Fruit fly (Drosophila melanogaster) whole organism, wandering third instar larva: Measurements from ENCODE around the gene Inx3.

Experiments used
- Abd-B ChIP-seq: fragments of >200 bp; optimal IDR thresholded peaks from 2 replicates; lab custom pipeline; 2017; ENCODE audit warnings: missing biosample characterization, missing genetic modification characterization
- CG32264 ChIP-seq: fragments of 200-800 bp; sonication (Bioruptor generic); optimal IDR thresholded peaks from 2 replicates; lab custom pipeline; 2016; ENCODE audit warnings: missing biosample characterization, missing genetic modification characterization
- CG9705 ChIP-seq: fragments of 200-800 bp; sonication (Bioruptor generic); optimal IDR thresholded peaks from 2 replicates; lab custom pipeline; 2018; ENCODE audit warnings: missing biosample characterization, mild to moderate bottlenecking, missing genetic modification characterization
- CrebA ChIP-seq: fragments of 200-800 bp; sonication (Bioruptor generic); optimal IDR thresholded peaks from 2 replicates; lab custom pipeline; 2016; ENCODE audit warnings: missing biosample characterization, mild to moderate bottlenecking, missing genetic modification characterization, borderline replicate concordance
- Dfd ChIP-seq: fragments of >200 bp; optimal IDR thresholded peaks from 2 replicates; lab custom pipeline; 2017; ENCODE audit warnings: missing biosample characterization, missing genetic modification characterization
- Dif ChIP-seq: fragments of 200-275, 200-300 bp; sonication (Bioruptor generic); optimal IDR thresholded peaks from 2 replicates; lab custom pipeline; 2018; ENCODE audit warnings: missing biosample characterization, missing genetic modification characterization; ENCODE audit not compliant: partially characterized antibody
- GATAd ChIP-seq: sonication (Bioruptor generic); optimal IDR thresholded peaks from 2 replicates; lab custom pipeline; 2016; ENCODE audit warnings: missing biosample characterization, missing genetic modification characterization
- HLH106 ChIP-seq: fragments of 200-800 bp; optimal IDR thresholded peaks from 3 replicates; lab custom pipeline; 2019; ENCODE audit warnings: missing biosample characterization, mild to moderate bottlenecking, missing genetic modification characterization, moderate library complexity
- Hnf4 ChIP-seq: fragments of 200-800 bp; sonication (Bioruptor generic); optimal IDR thresholded peaks from 2 replicates; lab custom pipeline; 2016; ENCODE audit warnings: missing biosample characterization, mild to moderate bottlenecking, missing genetic modification characterization
- Hr78 ChIP-seq: fragments of >200 bp; optimal IDR thresholded peaks from 2 replicates; lab custom pipeline; 2017; ENCODE audit warnings: missing biosample characterization, missing genetic modification characterization
- Hr83 ChIP-seq: fragments of 200-300 bp; sonication (Bioruptor generic); optimal IDR thresholded peaks from 2 replicates; lab custom pipeline; 2016; ENCODE audit warnings: missing biosample characterization, mild to moderate bottlenecking, missing genetic modification characterization, moderate library complexity; ENCODE audit not compliant: poor library complexity, severe bottlenecking
- Jra ChIP-seq: sonication (Bioruptor generic); optimal IDR thresholded peaks from 2 replicates; lab custom pipeline; 2016; ENCODE audit warnings: missing biosample characterization, missing genetic modification characterization
- Mio ChIP-seq: sonication (Bioruptor generic); optimal IDR thresholded peaks from 2 replicates; lab custom pipeline; 2016; ENCODE audit warnings: missing biosample characterization, missing genetic modification characterization
- OdsH ChIP-seq: fragments of 200-800 bp; sonication (Bioruptor generic); optimal IDR thresholded peaks from 2 replicates; lab custom pipeline; 2016; ENCODE audit warnings: missing biosample characterization, mild to moderate bottlenecking, missing genetic modification characterization
- Rel ChIP-seq, 2 experiments: fragments of 200-800 bp; sonication (Bioruptor generic) in 1 of 2; optimal IDR thresholded peaks; 2 replicates in 1 of 2; 3 replicates in 1 of 2; lab custom pipeline; 2016 to 2019; ENCODE audit warnings: mild to moderate bottlenecking in 2 of 2, missing biosample characterization in 2 of 2, missing genetic modification characterization in 2 of 2, moderate library complexity in 1 of 2
- Sp1 ChIP-seq: fragments of 200-800 bp; sonication (Bioruptor generic); optimal IDR thresholded peaks from 3 replicates; lab custom pipeline; 2019; ENCODE audit warnings: missing biosample characterization, mild to moderate bottlenecking, missing genetic modification characterization, moderate library complexity
- Vsx2 ChIP-seq: fragments of 200-300, 225-300 bp; sonication (Bioruptor generic); optimal IDR thresholded peaks from 2 replicates; lab custom pipeline; 2018; ENCODE audit warnings: missing biosample characterization, missing genetic modification characterization; ENCODE audit not compliant: partially characterized antibody
- br ChIP-seq: fragments of 200-800 bp; sonication (Bioruptor generic); optimal IDR thresholded peaks from 2 replicates; lab custom pipeline; 2016; ENCODE audit warnings: missing biosample characterization, missing genetic modification characterization
- brk ChIP-seq: fragments of 200-800 bp; sonication (Bioruptor generic); optimal IDR thresholded peaks from 2 replicates; lab custom pipeline; 2016; ENCODE audit warnings: missing biosample characterization, mild to moderate bottlenecking, missing genetic modification characterization
- dl ChIP-seq, 2 experiments: fragments of 175-275, 200-275 bp in 1 of 2; fragments of 200-275 bp in 1 of 2; sonication (Bioruptor generic); optimal IDR thresholded peaks; lab custom pipeline; 2018; ENCODE audit warnings: mild to moderate bottlenecking in 2 of 2, missing biosample characterization in 2 of 2, missing genetic modification characterization in 2 of 2, moderate library complexity in 2 of 2; ENCODE audit not compliant: partially characterized antibody in 2 of 2, insufficient read depth in 1 of 2
- dmrt93B ChIP-seq: fragments of 200-800 bp; sonication (Bioruptor generic); optimal IDR thresholded peaks from 2 replicates; lab custom pipeline; 2018; ENCODE audit warnings: missing biosample characterization, mild to moderate bottlenecking, missing genetic modification characterization
- dsf ChIP-seq: sonication (Bioruptor generic); optimal IDR thresholded peaks from 2 replicates; lab custom pipeline; 2016; ENCODE audit warnings: missing biosample characterization, missing genetic modification characterization, borderline replicate concordance
- ey ChIP-seq: fragments of 200-800 bp; sonication (Bioruptor generic); optimal IDR thresholded peaks from 2 replicates; lab custom pipeline; 2016; ENCODE audit warnings: missing biosample characterization, missing genetic modification characterization
- foxo ChIP-seq, 2 experiments: fragments of 200-800 bp; sonication (Bioruptor generic); optimal IDR thresholded peaks; 2 replicates in 1 of 2; 3 replicates in 1 of 2; lab custom pipeline; 2016 to 2017; ENCODE audit warnings: missing biosample characterization in 2 of 2, missing genetic modification characterization in 2 of 2
- fru ChIP-seq: fragments of 200-800 bp; sonication (Bioruptor generic); optimal IDR thresholded peaks from 3 replicates; lab custom pipeline; 2016; ENCODE audit warnings: missing biosample characterization, mild to moderate bottlenecking, missing genetic modification characterization
- h ChIP-seq: fragments of 200-800 bp; sonication (Bioruptor generic); optimal IDR thresholded peaks from 3 replicates; lab custom pipeline; 2016; ENCODE audit warnings: missing biosample characterization, mild to moderate bottlenecking, missing genetic modification characterization
- jim ChIP-seq: fragments of 175-275, 200-325 bp; sonication (Bioruptor generic); optimal IDR thresholded peaks from 2 replicates; lab custom pipeline; 2016; ENCODE audit warnings: missing biosample characterization, mild to moderate bottlenecking, missing genetic modification characterization
- lola ChIP-seq: fragments of >200 bp; optimal IDR thresholded peaks from 2 replicates; lab custom pipeline; 2017; ENCODE audit warnings: missing biosample characterization, missing genetic modification characterization
- pan ChIP-seq: fragments of >200 bp; optimal IDR thresholded peaks from 2 replicates; lab custom pipeline; 2017
- psq ChIP-seq: fragments of 200-800 bp; sonication (Bioruptor generic); optimal IDR thresholded peaks from 3 replicates; lab custom pipeline; 2017; ENCODE audit warnings: missing biosample characterization, mild to moderate bottlenecking, missing genetic modification characterization, moderate library complexity
- rgr ChIP-seq: fragments of 200-800 bp; sonication (Bioruptor generic); optimal IDR thresholded peaks from 3 replicates; lab custom pipeline; 2016; ENCODE audit warnings: missing biosample characterization, mild to moderate bottlenecking, missing genetic modification characterization
- sage ChIP-seq: fragments of 200-800 bp; sonication (Bioruptor generic); optimal IDR thresholded peaks from 2 replicates; lab custom pipeline; 2016; ENCODE audit warnings: missing biosample characterization, mild to moderate bottlenecking, missing genetic modification characterization
- sv ChIP-seq: fragments of 200-800 bp; sonication (Bioruptor generic); optimal IDR thresholded peaks from 3 replicates; lab custom pipeline; 2016; ENCODE audit warnings: missing biosample characterization, missing genetic modification characterization
- tai ChIP-seq: sonication (Bioruptor generic); optimal IDR thresholded peaks from 2 replicates; lab custom pipeline; 2016; ENCODE audit warnings: missing biosample characterization, missing genetic modification characterization
- usp ChIP-seq: fragments of >200 bp; optimal IDR thresholded peaks from 2 replicates; lab custom pipeline; 2017; ENCODE audit warnings: missing biosample characterization, missing genetic modification characterization
- woc ChIP-seq: sonication (Bioruptor generic); optimal IDR thresholded peaks from 2 replicates; lab custom pipeline; 2016; ENCODE audit warnings: missing biosample characterization, mild to moderate bottlenecking, missing genetic modification characterization

Inx3 gene

dm6 chr3R:28831172-28831571 lies 28.1 kb downstream of the Inx3 start:
- TF ChIP-seq foxo (GFP tag; optimal IDR thresholded peaks at IDR 0.05; lab: Kevin White, UChicago) (peak in 1 of 2 experiments; percentile 21), sv (GFP tag; lab: Kevin White, UChicago) (no peak), h (peak; percentile 52)

dm6 chr3R:28830746-28831145 lies 28.6 kb downstream of the Inx3 start:
- TF ChIP-seq Hr83 (no peak), sage (GFP tag; lab: Kevin White, UChicago) (no peak), dsf (no peak), CG9705 (GFP tag; lab: Kevin White, UChicago) (no peak), foxo (GFP tag; optimal IDR thresholded peaks at IDR 0.05; lab: Kevin White, UChicago) (no peak), Hr78 (GFP tag; lab: Kevin White, UChicago) (no peak), dmrt93B (GFP tag; lab: Kevin White, UChicago) (no peak), brk (GFP tag; lab: Kevin White, UChicago) (no peak), lola (GFP tag; lab: Kevin White, UChicago) (no peak), br (GFP tag; lab: Kevin White, UChicago) (peak; percentile 44), ey (GFP tag; lab: Kevin White, UChicago) (peak; percentile 45), woc (GFP tag; lab: Kevin White, UChicago) (no peak), Mio (GFP tag; lab: Kevin White, UChicago) (no peak), CrebA (GFP tag; lab: Kevin White, UChicago) (no peak), Rel (GFP tag; optimal IDR thresholded peaks at IDR 0.05; lab: Kevin White, UChicago) (no peak), Rel (tag; optimal IDR thresholded peaks at IDR 0.05; lab: Kevin White, UChicago) (peak; percentile 64), CG32264 (no peak), usp (no peak), Vsx2 (GFP tag; lab: Kevin White, UChicago) (no peak), HLH106 (tag; lab: Kevin White, UChicago) (peak; percentile 60), Sp1 (GFP tag; lab: Kevin White, UChicago) (no peak), dl (GFP tag; optimal IDR thresholded peaks at IDR 0.05; lab: Kevin White, UChicago; ENCODE audit: insufficient read depth in 1 of 2, partially characterized antibody in 2 of 2) (no peak), Hnf4 (GFP tag; lab: Kevin White, UChicago) (no peak), psq (peak; percentile 7), OdsH (peak; percentile 16), Dif (GFP tag; lab: Kevin White, UChicago) (no peak), Abd-B (GFP tag; lab: Kevin White, UChicago) (no peak), jim (GFP tag; lab: Kevin White, UChicago) (no peak), pan (no peak), h (no peak), fru (GFP tag; lab: Kevin White, UChicago) (peak; percentile 49), sv (GFP tag; lab: Kevin White, UChicago) (no peak), rgr (GFP tag; lab: Kevin White, UChicago) (peak; percentile 2)

DNA sequence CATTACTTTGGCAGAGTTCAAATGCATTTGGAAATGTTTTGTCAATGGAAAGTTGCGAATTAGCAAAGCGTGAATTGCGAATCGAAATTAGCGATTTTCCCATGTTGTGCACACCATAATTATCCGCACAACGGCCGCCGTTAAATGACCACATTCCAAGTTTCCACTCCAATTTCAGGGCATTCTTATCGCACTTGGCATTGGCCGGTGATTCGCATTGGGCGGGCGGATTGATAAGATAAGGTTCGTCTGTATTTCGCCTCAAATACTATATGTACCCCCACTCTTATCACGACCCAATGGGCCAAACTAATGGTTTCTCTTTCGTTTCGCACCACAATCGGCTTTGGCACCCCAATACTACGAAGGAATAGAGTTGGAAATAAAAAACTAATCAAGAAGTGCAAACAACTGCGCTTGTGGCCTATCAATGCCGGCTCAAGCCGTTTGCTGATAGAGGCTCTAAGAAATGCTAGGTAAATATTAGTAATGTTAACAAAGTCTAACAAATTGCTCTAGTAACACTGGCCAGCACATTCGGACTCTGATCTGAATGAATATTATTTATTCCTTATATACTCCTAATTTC lies 29.9 kb downstream of the Inx3 start:
- no peak for TF ChIP-seq CrebA (GFP tag; lab: Kevin White, UChicago)
- no peak for TF ChIP-seq psq
- TF ChIP-seq Sp1 (GFP tag; lab: Kevin White, UChicago) = no peak
- no peak for TF ChIP-seq woc (GFP tag; lab: Kevin White, UChicago)
- no peak for TF ChIP-seq Dfd (GFP tag; lab: Kevin White, UChicago)
- TF ChIP-seq tai (GFP tag; lab: Kevin White, UChicago) = no peak
- no peak for TF ChIP-seq lola (GFP tag; lab: Kevin White, UChicago)
- no peak for TF ChIP-seq Mio (GFP tag; lab: Kevin White, UChicago)
- no peak for TF ChIP-seq HLH106 (tag; lab: Kevin White, UChicago)
- TF ChIP-seq dmrt93B (GFP tag; lab: Kevin White, UChicago) = no peak
- no peak for TF ChIP-seq Dif (GFP tag; lab: Kevin White, UChicago)
- TF ChIP-seq dsf = no peak
- TF ChIP-seq foxo (GFP tag; optimal IDR thresholded peaks at IDR 0.05; lab: Kevin White, UChicago) = no peak
- no peak for TF ChIP-seq fru (GFP tag; lab: Kevin White, UChicago)
- no peak for TF ChIP-seq Jra (GFP tag; lab: Kevin White, UChicago)
- no peak for TF ChIP-seq sage (GFP tag; lab: Kevin White, UChicago)
- no peak for TF ChIP-seq sv (GFP tag; lab: Kevin White, UChicago)
- no peak for TF ChIP-seq GATAd (GFP tag; lab: Kevin White, UChicago)
- TF ChIP-seq pan = no peak
- TF ChIP-seq Hr83 = no peak
